Worm (Caenorhabditis elegans): Measurements from ENCODE around the gene Y45F10A.7.

Gene Y45F10A.7

DNA sequence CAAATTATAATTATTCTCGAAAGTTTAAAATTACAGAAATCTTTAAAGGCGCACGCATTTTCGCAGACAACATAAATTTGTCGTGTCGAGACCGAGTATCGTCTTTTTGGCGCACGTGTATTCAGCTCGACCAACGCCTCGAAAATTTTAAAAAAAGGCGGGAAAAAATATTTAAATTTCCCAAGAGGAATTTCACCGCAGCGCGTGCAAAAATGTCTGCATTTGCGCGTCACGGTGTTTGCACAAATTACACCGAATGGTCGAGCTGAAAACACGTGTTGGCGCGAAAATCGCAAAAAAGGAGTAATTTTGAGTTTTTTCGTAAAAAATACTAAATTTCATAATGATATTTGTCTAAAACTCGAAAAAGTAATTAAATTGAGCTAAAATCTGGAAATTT is 41.6 kb upstream of the Y45F10A.7 start (continued):
- TF ChIP-seq F55B11.4 (tag; optimal IDR thresholded peaks at IDR 0.05; ENCODE audit: borderline replicate concordance, insufficient read depth): no peak
- TF ChIP-seq hrde-1 (tag; optimal IDR thresholded peaks at IDR 0.05; ENCODE audit: borderline replicate concordance): no peak
- no peak for TF ChIP-seq F57C9.4 (tag; optimal IDR thresholded peaks at IDR 0.05)
- TF ChIP-seq K12H6.12 (tag; optimal IDR thresholded peaks at IDR 0.05): no peak
- no peak for TF ChIP-seq chd-7 (tag; optimal IDR thresholded peaks at IDR 0.05)
- no peak for TF ChIP-seq B0019.2 (GFP tag; conservative IDR thresholded peaks at IDR 0.05)
- TF ChIP-seq lin-40 (tag; optimal IDR thresholded peaks at IDR 0.05): no peak
- no peak for TF ChIP-seq F37B4.10 (GFP tag; IDR thresholded peaks at IDR 0.05)
- TF ChIP-seq egl-44 (GFP tag; IDR thresholded peaks at IDR 0.05): no peak
- no peak for TF ChIP-seq hmg-1.2 (GFP tag; IDR thresholded peaks at IDR 0.05)
- TF ChIP-seq mxl-1 (tag; optimal IDR thresholded peaks at IDR 0.05): no peak
- no peak for TF ChIP-seq K11D2.4 (GFP tag; IDR thresholded peaks at IDR 0.05)
- no peak for TF ChIP-seq snpc-3.4 (tag; optimal IDR thresholded peaks at IDR 0.05)
- peak; percentile 71 for TF ChIP-seq efl-1 (GFP tag; optimal IDR thresholded peaks at IDR 0.05)
- no peak for TF ChIP-seq F23B12.7 (tag; optimal IDR thresholded peaks at IDR 0.05; ENCODE audit: insufficient read depth)
- TF ChIP-seq attf-5 (GFP tag; optimal IDR thresholded peaks at IDR 0.05): no peak
- TF ChIP-seq F57A8.1 (GFP tag; optimal IDR thresholded peaks at IDR 0.05): no peak
- TF ChIP-seq Y56A3A.18 (GFP tag; IDR thresholded peaks at IDR 0.05): no peak
- no peak for TF ChIP-seq hsf-1 (GFP tag; IDR thresholded peaks at IDR 0.05)
- no peak for TF ChIP-seq repo-1 (tag; optimal IDR thresholded peaks at IDR 0.05)
- TF ChIP-seq attf-6 (GFP tag; IDR thresholded peaks at IDR 0.05): peak; percentile 33; the same call in 1 of the 2 replicates
- no peak for TF ChIP-seq T07F8.4 (tag; optimal IDR thresholded peaks at IDR 0.05)
- no peak for TF ChIP-seq sdz-38 (tag; optimal IDR thresholded peaks at IDR 0.05)
- TF ChIP-seq mcd-1 (GFP tag; IDR thresholded peaks at IDR 0.05): no peak
- TF ChIP-seq ztf-25 (GFP tag; IDR thresholded peaks at IDR 0.05): no peak
- TF ChIP-seq B0035.1 (tag; optimal IDR thresholded peaks at IDR 0.05): no peak
- TF ChIP-seq madf-10 (tag; optimal IDR thresholded peaks at IDR 0.05): no peak
- TF ChIP-seq snpc-4 (GFP tag; optimal IDR thresholded peaks at IDR 0.05): no peak
- peak in 1 of 4 experiments; percentile 22 for TF ChIP-seq snpc-4 (tag; optimal IDR thresholded peaks at IDR 0.05)
- TF ChIP-seq sptf-2 (GFP tag; optimal IDR thresholded peaks at IDR 0.05): no peak
- TF ChIP-seq aptf-2 (GFP tag; conservative IDR thresholded peaks at IDR 0.05): peak; percentile 84
- peak; percentile 15 for TF ChIP-seq lin-54 (GFP tag; optimal IDR thresholded peaks at IDR 0.05)
- no peak for TF ChIP-seq ztf-28 (GFP tag; IDR thresholded peaks at IDR 0.05)
- peak; percentile 67 for TF ChIP-seq xnd-1 (tag; optimal IDR thresholded peaks at IDR 0.05)
- no peak for TF ChIP-seq ztf-26 (tag; optimal IDR thresholded peaks at IDR 0.05)
- TF ChIP-seq ceh-79 (tag; optimal IDR thresholded peaks at IDR 0.05): no peak
- TF ChIP-seq Y95B8A.8 (GFP tag; IDR thresholded peaks at IDR 0.05): no peak
- no peak for TF ChIP-seq F52B5.7 (tag; optimal IDR thresholded peaks at IDR 0.05)
- TF ChIP-seq cebp-2 (GFP tag; IDR thresholded peaks at IDR 0.05): no peak
- TF ChIP-seq B0336.3 (GFP tag; IDR thresholded peaks at IDR 0.05): no peak
- no peak for TF ChIP-seq F10E7.11 (tag; optimal IDR thresholded peaks at IDR 0.05)
- TF ChIP-seq ceh-27 (GFP tag; optimal IDR thresholded peaks at IDR 0.05): no peak
- no peak for TF ChIP-seq aptf-3 (GFP tag; IDR thresholded peaks at IDR 0.05)
- no peak for TF ChIP-seq sea-2 (GFP tag; IDR thresholded peaks at IDR 0.05)
- TF ChIP-seq F39B2.1 (GFP tag; IDR thresholded peaks at IDR 0.05): no peak
- peak; percentile 42 for TF ChIP-seq F33H1.4 (GFP tag; IDR thresholded peaks at IDR 0.05)
- no peak for TF ChIP-seq let-607 (tag; optimal IDR thresholded peaks at IDR 0.05)
- no peak for TF ChIP-seq Y67H2A.10 (GFP tag; conservative IDR thresholded peaks at IDR 0.05)
- no peak for TF ChIP-seq let-526 (GFP tag; IDR thresholded peaks at IDR 0.05)
- TF ChIP-seq T26A5.8 (tag; optimal IDR thresholded peaks at IDR 0.05): no peak

Measured in whole organism, young adult.